Fruit fly (Drosophila melanogaster): ENCODE data around the gene Cyp305a1.

Cyp305a1 gene

DNA sequence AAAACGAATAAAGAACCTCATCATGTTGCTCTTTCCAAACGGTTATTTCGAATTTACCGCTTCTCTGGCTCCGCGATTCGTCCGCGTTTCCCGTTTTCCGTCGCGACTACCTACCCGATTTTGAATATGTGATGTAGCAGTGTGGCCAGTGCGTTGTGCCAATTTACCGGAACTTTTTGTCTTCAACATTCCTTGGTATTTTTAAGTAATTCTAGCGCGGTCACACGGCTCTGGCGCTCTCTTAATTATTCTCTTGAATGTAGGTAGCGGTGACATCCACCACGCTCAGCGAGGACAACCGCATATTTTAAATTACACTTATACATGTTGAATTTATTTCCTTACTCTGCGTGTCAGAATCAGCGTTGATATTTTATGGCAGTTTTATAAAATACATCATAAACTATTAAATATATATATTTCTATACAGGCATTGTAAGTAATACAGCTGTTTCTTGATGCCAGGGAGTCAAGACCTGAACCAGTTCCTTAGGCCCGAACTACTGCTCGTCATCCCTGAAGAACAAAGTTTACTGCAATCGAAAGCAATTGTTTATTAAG is 19.6 kb downstream of the Cyp305a1 start, which contains the start of the genes CG42637, Gyc76C and SREBP (continued):
- TF ChIP-seq CG6791 (GFP tag; IDR thresholded peaks at IDR 0.05; ENCODE audit: partially characterized antibody) = peak; percentile 70; the same call in 1 of the 3 replicates
- TF ChIP-seq chm (GFP tag; IDR thresholded peaks at IDR 0.05) = peak; percentile 81
- TF ChIP-seq D19A (tag; optimal IDR thresholded peaks at IDR 0.05) = no peak
- TF ChIP-seq Sry-δ (GFP tag; optimal IDR thresholded peaks at IDR 0.05) = peak; percentile 4
- TF ChIP-seq CG6765 (GFP tag; optimal IDR thresholded peaks at IDR 0.05) = peak; percentile 1
- peak; percentile 7 for TF ChIP-seq CG7987 (GFP tag; optimal IDR thresholded peaks at IDR 0.05)
- TF ChIP-seq CG15601 (tag; optimal IDR thresholded peaks at IDR 0.05) = peak; percentile 57
- peak; percentile 29; the same call in 1 of the 3 replicates for TF ChIP-seq Dbx (GFP tag; IDR thresholded peaks at IDR 0.05)
- no peak for TF ChIP-seq lola (GFP tag; optimal IDR thresholded peaks at IDR 0.05)
- TF ChIP-seq Side (GFP tag; optimal IDR thresholded peaks at IDR 0.05) = peak; percentile 6
- TF ChIP-seq CG8290 (GFP tag; optimal IDR thresholded peaks at IDR 0.05) = peak; percentile 55
- peak in 1 of 2 experiments; percentile 82 for TF ChIP-seq CG8290 (tag; optimal IDR thresholded peaks at IDR 0.05)
- TF ChIP-seq abd-A (tag; optimal IDR thresholded peaks at IDR 0.05) = peak; percentile 60
- TF ChIP-seq dm (GFP tag; optimal IDR thresholded peaks at IDR 0.05) = no peak
- peak; percentile 27; the same call in 1 of the 2 replicates for TF ChIP-seq sna (GFP tag; IDR thresholded peaks at IDR 0.05; ENCODE audit: partially characterized antibody)
- TF ChIP-seq Ets97D (GFP tag; optimal IDR thresholded peaks at IDR 0.05) = peak; percentile 85
- no peak for TF ChIP-seq wor (GFP tag; IDR thresholded peaks at IDR 0.05)
- TF ChIP-seq kni (GFP tag; optimal IDR thresholded peaks at IDR 0.05) = no peak
- peak; percentile 25; the same call in 1 of the 2 replicates for TF ChIP-seq Adf1 (GFP tag; IDR thresholded peaks at IDR 0.05)
- 0 out of 3 replicates have a peak, but pooled peaks have one; percentile 16 for TF ChIP-seq CG6175 (GFP tag; IDR thresholded peaks at IDR 0.05)
- TF ChIP-seq mld (GFP tag; IDR thresholded peaks at IDR 0.05; ENCODE audit: partially characterized antibody) = 0 out of 3 replicates have a peak, but pooled peaks have one; percentile 6
- peak; percentile 31 for TF ChIP-seq mirr (GFP tag; optimal IDR thresholded peaks at IDR 0.05)
- TF ChIP-seq amos (GFP tag; IDR thresholded peaks at IDR 0.05; ENCODE audit: partially characterized antibody) = peak; percentile 62; the same call in 1 of the 2 replicates
- TF ChIP-seq inv (GFP tag; IDR thresholded peaks at IDR 0.05; ENCODE audit: partially characterized antibody) = peak; percentile 40; the same call in 1 of the 2 replicates
- TF ChIP-seq CG15514 (GFP tag; optimal IDR thresholded peaks at IDR 0.05) = peak; percentile 100
- 0 out of 2 replicates have a peak, but pooled peaks have one; percentile 4 for TF ChIP-seq CG9932 (GFP tag; IDR thresholded peaks at IDR 0.05)
- TF ChIP-seq CG5180 (GFP tag; optimal IDR thresholded peaks at IDR 0.05) = no peak
- TF ChIP-seq YL-1 (GFP tag; optimal IDR thresholded peaks at IDR 0.05) = no peak
- TF ChIP-seq Hmx (GFP tag; optimal IDR thresholded peaks at IDR 0.05) = no peak
- no peak for TF ChIP-seq B-H1 (GFP tag; IDR thresholded peaks at IDR 0.05)
- no peak for TF ChIP-seq CG12769 (tag; optimal IDR thresholded peaks at IDR 0.05)
- TF ChIP-seq CG10431 (GFP tag; optimal IDR thresholded peaks at IDR 0.05) = peak; percentile 4
- peak; percentile 89 for TF ChIP-seq trem (tag; optimal IDR thresholded peaks at IDR 0.05)
- TF ChIP-seq CG7963 (GFP tag; IDR thresholded peaks at IDR 0.05; ENCODE audit: partially characterized antibody) = no peak
- 0 out of 3 replicates have a peak, but pooled peaks have one; percentile 45 for TF ChIP-seq HLH4C (GFP tag; IDR thresholded peaks at IDR 0.05; ENCODE audit: partially characterized antibody)
- no peak for TF ChIP-seq en (GFP tag; optimal IDR thresholded peaks at IDR 0.05)
- TF ChIP-seq CG4282 (GFP tag; optimal IDR thresholded peaks at IDR 0.05) = no peak
- no peak for TF ChIP-seq CG6654 (GFP tag; optimal IDR thresholded peaks at IDR 0.05)
- peak; percentile 35 for TF ChIP-seq CG11504 (tag; optimal IDR thresholded peaks at IDR 0.05)
- peak; percentile 34 for TF ChIP-seq Deaf1 (tag; optimal IDR thresholded peaks at IDR 0.05)
- peak; percentile 7 for TF ChIP-seq Meics (GFP tag; optimal IDR thresholded peaks at IDR 0.05)
- peak; percentile 84 for TF ChIP-seq Dp (GFP tag; optimal IDR thresholded peaks at IDR 0.05)
- TF ChIP-seq Bgb (GFP tag; IDR thresholded peaks at IDR 0.05; ENCODE audit: partially characterized antibody) = peak; percentile 57
- TF ChIP-seq sd (tag; optimal IDR thresholded peaks at IDR 0.05) = peak; percentile 97
- peak; percentile 11 for TF ChIP-seq gem (tag; optimal IDR thresholded peaks at IDR 0.05)
- no peak for TF ChIP-seq CG7786 (GFP tag; optimal IDR thresholded peaks at IDR 0.05)
- peak; percentile 46 for TF ChIP-seq MTF-1 (GFP tag; optimal IDR thresholded peaks at IDR 0.05; ENCODE audit: borderline replicate concordance)
- TF ChIP-seq phol (tag; optimal IDR thresholded peaks at IDR 0.05) = peak; percentile 36
